Fruit fly (Drosophila melanogaster) whole organism, embryonic: ENCODE data around the gene CG9733.

Source experiments
- CG11723 ChIP-seq: fragments of 200-800 bp; sonication (Bioruptor generic); optimal IDR thresholded peaks from 2 replicates; lab custom pipeline; 2017; ENCODE audit warnings: missing biosample characterization, mild to moderate bottlenecking, missing genetic modification characterization
- CG12659 ChIP-seq: fragments of 200-800 bp; sonication (Bioruptor generic); optimal IDR thresholded peaks from 3 replicates; lab custom pipeline; 2017; ENCODE audit warnings: mild to moderate bottlenecking, missing biosample characterization, missing genetic modification reagents, missing genetic modification characterization
- CG14965 ChIP-seq: fragments of 200-800 bp; sonication (Bioruptor generic); optimal IDR thresholded peaks from 2 replicates; lab custom pipeline; 2016; ENCODE audit warnings: missing biosample characterization, missing genetic modification characterization, borderline replicate concordance
- CG16779 ChIP-seq: fragments of 200-800 bp; sonication (Bioruptor generic); IDR thresholded peaks from 2 replicates; pipeline ENCODE4 v1.3.6; 2022; ENCODE audit warnings: missing biosample characterization, missing genetic modification characterization
- CG16863 ChIP-seq: fragments of 200-800 bp; sonication (Bioruptor generic); optimal IDR thresholded peaks from 3 replicates; lab custom pipeline; 2016; ENCODE audit warnings: missing biosample characterization, missing genetic modification characterization
- CG17385 ChIP-seq: fragments of 200-800 bp; sonication (Bioruptor generic); optimal IDR thresholded peaks from 3 replicates; lab custom pipeline; 2018; ENCODE audit warnings: missing biosample characterization, mild to moderate bottlenecking, missing genetic modification characterization
- CG32772 ChIP-seq: fragments of 200-800 bp; sonication (Bioruptor generic); IDR thresholded peaks from 2 replicates; pipeline ENCODE4 v1.3.6; 2022; ENCODE audit warnings: missing biosample characterization, missing genetic modification characterization
- CG4820 ChIP-seq: fragments of 200-800 bp; sonication (Bioruptor generic); optimal IDR thresholded peaks from 3 replicates; lab custom pipeline; 2016; ENCODE audit warnings: missing biosample characterization, missing genetic modification characterization
- CG4854 ChIP-seq: fragments of 200-800 bp; sonication (Bioruptor generic); optimal IDR thresholded peaks from 2 replicates; lab custom pipeline; 2016; ENCODE audit warnings: missing biosample characterization, missing genetic modification characterization, inconsistent platforms
- CG5180 ChIP-seq: fragments of 200-800 bp; sonication (Bioruptor generic); optimal IDR thresholded peaks from 3 replicates; lab custom pipeline; 2017; ENCODE audit warnings: missing biosample characterization, missing genetic modification characterization, mild to moderate bottlenecking, moderate library complexity, missing genetic modification reagents
- CG7987 ChIP-seq: fragments of 200-800 bp; sonication (Bioruptor generic); optimal IDR thresholded peaks from 2 replicates; lab custom pipeline; 2018; ENCODE audit warnings: missing biosample characterization, mild to moderate bottlenecking, missing genetic modification characterization, moderate library complexity
- CG9876 ChIP-seq: fragments of 200-800 bp; sonication (Bioruptor generic); optimal IDR thresholded peaks from 2 replicates; lab custom pipeline; 2016; ENCODE audit warnings: missing biosample characterization, missing genetic modification characterization
- Fer2 ChIP-seq: fragments of 200-800 bp; sonication (Bioruptor generic); optimal IDR thresholded peaks from 2 replicates; lab custom pipeline; 2018; ENCODE audit warnings: missing biosample characterization, mild to moderate bottlenecking, missing genetic modification characterization, moderate library complexity
- Gug ChIP-seq: fragments of 200-800 bp; sonication (Bioruptor generic); IDR thresholded peaks from 4 replicates; pipeline ENCODE4 v1.3.6; 2022; ENCODE audit warnings: missing biosample characterization, missing genetic modification characterization
- H15 ChIP-seq: fragments of 200-800 bp; sonication (Bioruptor generic); IDR thresholded peaks from 3 replicates; pipeline ENCODE4 v1.3.6; 2022; ENCODE audit warnings: missing biosample characterization, missing genetic modification characterization
- HLH54F ChIP-seq: fragments of 200-800 bp; sonication (Bioruptor generic); optimal IDR thresholded peaks from 3 replicates; lab custom pipeline; 2016; ENCODE audit warnings: missing biosample characterization, missing genetic modification characterization
- MTF-1 ChIP-seq: fragments of 200-800 bp; sonication (Bioruptor generic); optimal IDR thresholded peaks from 2 replicates; lab custom pipeline; 2018; ENCODE audit warnings: missing biosample characterization, mild to moderate bottlenecking, missing genetic modification characterization, borderline replicate concordance
- Mad ChIP-seq: fragments of 200-800 bp; sonication (Bioruptor generic); optimal IDR thresholded peaks from 2 replicates; lab custom pipeline; 2016; ENCODE audit warnings: missing biosample characterization, missing genetic modification characterization
- Med ChIP-seq: fragments of 200-800 bp; sonication (Bioruptor generic); peaks from one replicate; lab custom pipeline; 2016; ENCODE audit warnings: missing biosample characterization, missing genetic modification characterization, mild to moderate bottlenecking, inconsistent platforms, moderate library complexity
- Oaz ChIP-seq: fragments of 200-800 bp; sonication (Bioruptor generic); IDR thresholded peaks from 2 replicates; pipeline ENCODE4 v1.3.6; 2022; ENCODE audit warnings: missing biosample characterization, missing genetic modification characterization
- Optix ChIP-seq: fragments of 200-800 bp; sonication (Bioruptor generic); IDR thresholded peaks from 3 replicates; pipeline ENCODE4 v1.3.6; 2022; ENCODE audit warnings: missing biosample characterization, missing genetic modification characterization
- Rx ChIP-seq: fragments of 200-800 bp; sonication (Bioruptor generic); IDR thresholded peaks from 2 replicates; pipeline ENCODE4 v1.3.6; 2022; ENCODE audit warnings: missing biosample characterization, missing genetic modification characterization
- Trl ChIP-seq, 3 experiments: fragments of >200 bp in 2 of 3; fragments of 200-800 bp in 1 of 3; sonication (Bioruptor generic) in 1 of 3; optimal IDR thresholded peaks; 2 replicates in 1 of 3; 3 replicates in 2 of 3; lab custom pipeline; 2016 to 2017; ENCODE audit warnings: missing biosample characterization in 1 of 3, missing genetic modification characterization in 1 of 3
- Xbp1 ChIP-seq: fragments of 200-800 bp; sonication (Bioruptor generic); optimal IDR thresholded peaks from 3 replicates; lab custom pipeline; 2016; ENCODE audit warnings: missing biosample characterization, mild to moderate bottlenecking, missing genetic modification characterization
- ase ChIP-seq: fragments of 200-800 bp; sonication (Bioruptor generic); IDR thresholded peaks from 3 replicates; pipeline ENCODE4 v1.3.6; 2022; ENCODE audit warnings: missing biosample characterization, missing genetic modification characterization
- ato ChIP-seq: fragments of 200-800 bp; sonication (Bioruptor generic); IDR thresholded peaks from 2 replicates; pipeline ENCODE4 v1.3.6; 2022; ENCODE audit warnings: missing biosample characterization, missing genetic modification characterization; ENCODE audit not compliant: partially characterized antibody
- cad ChIP-seq: fragments of >200 bp; optimal IDR thresholded peaks from 2 replicates; lab custom pipeline; 2017; ENCODE audit warnings: missing biosample characterization, missing genetic modification characterization
- cas ChIP-seq: fragments of 200-800 bp; sonication (Bioruptor generic); IDR thresholded peaks from 2 replicates; pipeline ENCODE4 v1.3.6; 2022; ENCODE audit warnings: missing biosample characterization, missing genetic modification characterization
- chn ChIP-seq: fragments of 200-800 bp; sonication (Bioruptor generic); optimal IDR thresholded peaks from 2 replicates; lab custom pipeline; 2016; ENCODE audit warnings: missing biosample characterization, missing genetic modification characterization
- crc ChIP-seq: fragments of 200-800 bp; sonication (Bioruptor generic); optimal IDR thresholded peaks from 2 replicates; lab custom pipeline; 2016; ENCODE audit warnings: missing biosample characterization, missing genetic modification characterization
- croc ChIP-seq: fragments of 200-800 bp; sonication (Bioruptor generic); conservative IDR thresholded peaks from 3 replicates; pipeline ENCODE4 v1.3.6; 2022; ENCODE audit warnings: missing biosample characterization, missing genetic modification characterization
- dan ChIP-seq: fragments of 200-800 bp; sonication (Bioruptor generic); IDR thresholded peaks from 2 replicates; pipeline ENCODE4 v1.3.6; 2022; ENCODE audit warnings: missing biosample characterization, missing genetic modification characterization
- dimm ChIP-seq: fragments of 200-800 bp; sonication (Bioruptor generic); IDR thresholded peaks from 2 replicates; pipeline ENCODE4 v1.3.6; 2022; ENCODE audit warnings: missing biosample characterization, missing genetic modification characterization
- dmrt99B ChIP-seq: fragments of 200-800 bp; sonication (Bioruptor generic); optimal IDR thresholded peaks from 2 replicates; lab custom pipeline; 2018; ENCODE audit warnings: missing biosample characterization, mild to moderate bottlenecking, missing genetic modification characterization, moderate library complexity
- esg ChIP-seq: fragments of 200-800 bp; sonication (Bioruptor generic); conservative IDR thresholded peaks from 2 replicates; pipeline ENCODE4 v1.3.6; 2022; ENCODE audit warnings: missing biosample characterization, missing genetic modification characterization
- eve ChIP-seq, 2 experiments: fragments of >200 bp; optimal IDR thresholded peaks; 2 replicates each; lab custom pipeline; 2017; ENCODE audit warnings: missing biosample characterization in 2 of 2, missing genetic modification characterization in 2 of 2
- eyg ChIP-seq: fragments of 200-800 bp; sonication (Bioruptor generic); optimal IDR thresholded peaks from 3 replicates; lab custom pipeline; 2016; ENCODE audit warnings: missing biosample characterization, missing genetic modification characterization
- fd3F ChIP-seq: fragments of 200-800 bp; sonication (Bioruptor generic); optimal IDR thresholded peaks from 2 replicates; lab custom pipeline; 2018; ENCODE audit warnings: missing biosample characterization, mild to moderate bottlenecking, missing genetic modification characterization, moderate library complexity
- fu2 ChIP-seq: fragments of 200-800 bp; sonication (Bioruptor generic); optimal IDR thresholded peaks from 2 replicates; lab custom pipeline; 2016; ENCODE audit warnings: missing biosample characterization, missing genetic modification characterization
- lola ChIP-seq, 3 experiments: fragments of >200 bp in 2 of 3; fragments of 200-800 bp in 1 of 3; sonication (Bioruptor generic) in 1 of 3; optimal IDR thresholded peaks; 2 replicates each; lab custom pipeline; 2017 to 2019; ENCODE audit warnings: missing biosample characterization in 3 of 3, missing genetic modification characterization in 3 of 3, mild to moderate bottlenecking in 1 of 3, moderate library complexity in 1 of 3
- luna ChIP-seq: fragments of 200-800 bp; sonication (Bioruptor generic); optimal IDR thresholded peaks from 2 replicates; lab custom pipeline; 2016; ENCODE audit warnings: missing biosample characterization, missing genetic modification characterization
- odd ChIP-seq: fragments of 200-800 bp; sonication (Bioruptor generic); optimal IDR thresholded peaks from 2 replicates; lab custom pipeline; 2017; ENCODE audit warnings: missing biosample characterization, mild to moderate bottlenecking, missing genetic modification characterization
- otp ChIP-seq: fragments of 200-800 bp; sonication (Bioruptor generic); IDR thresholded peaks from 3 replicates; pipeline ENCODE4, ENCODE4 v1.3.6; 2022; ENCODE audit warnings: missing biosample characterization, missing genetic modification characterization
- pho ChIP-seq: fragments of 200-800 bp; sonication (Bioruptor generic); optimal IDR thresholded peaks from 2 replicates; lab custom pipeline; 2016; ENCODE audit warnings: missing biosample characterization, missing genetic modification characterization
- pros ChIP-seq: fragments of 200-800 bp; sonication (Bioruptor generic); optimal IDR thresholded peaks from 3 replicates; lab custom pipeline; 2019; ENCODE audit warnings: missing biosample characterization, mild to moderate bottlenecking, missing genetic modification characterization, moderate library complexity
- rib ChIP-seq: fragments of 200-800 bp; sonication (Bioruptor generic); IDR thresholded peaks from 2 replicates; pipeline ENCODE4 v1.3.6; 2022; ENCODE audit warnings: missing biosample characterization, missing genetic modification characterization
- row ChIP-seq: fragments of 200-800 bp; sonication (Bioruptor generic); IDR thresholded peaks from 3 replicates; pipeline ENCODE4 v1.3.6; 2022; ENCODE audit warnings: missing biosample characterization, missing genetic modification characterization
- stc ChIP-seq: fragments of 200-800 bp; sonication (Bioruptor generic); IDR thresholded peaks from 2 replicates; pipeline ENCODE4 v1.3.6; 2022; ENCODE audit warnings: missing biosample characterization, missing genetic modification characterization
- tap ChIP-seq: fragments of 200-800 bp; optimal IDR thresholded peaks from 3 replicates; lab custom pipeline; 2019; ENCODE audit warnings: missing biosample characterization, mild to moderate bottlenecking, missing genetic modification characterization, moderate library complexity
- twi ChIP-seq: fragments of 200-800 bp; optimal IDR thresholded peaks from 2 replicates; lab custom pipeline; 2019; ENCODE audit warnings: missing biosample characterization, mild to moderate bottlenecking, missing genetic modification characterization, moderate library complexity
- wdn ChIP-seq: fragments of 200-800 bp; sonication (Bioruptor generic); IDR thresholded peaks from 2 replicates; pipeline ENCODE4 v1.3.6; 2022; ENCODE audit warnings: missing biosample characterization, missing genetic modification characterization

Gene CG9733

DNA sequence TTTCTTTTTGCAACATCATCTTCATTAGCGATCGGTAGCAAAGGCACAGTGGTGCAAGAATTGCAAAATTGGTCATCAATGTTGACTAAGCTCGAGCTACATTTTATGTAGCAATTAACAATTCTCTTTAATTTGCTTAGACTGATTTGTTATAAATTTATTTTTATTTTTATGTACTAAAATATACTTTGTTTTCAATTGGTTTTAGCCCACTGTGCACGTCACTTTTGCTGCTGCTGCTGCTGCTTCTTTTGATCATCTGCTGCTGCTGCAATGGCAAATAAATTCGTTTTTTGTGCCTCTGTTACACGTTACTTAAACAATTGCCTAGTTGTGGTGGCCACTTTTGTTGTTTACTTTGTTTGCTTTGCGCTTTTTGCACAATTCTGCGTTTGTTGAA is 49.5 kb upstream of the CG9733 start (continued):
- TF ChIP-seq HLH54F (peak; percentile 1), eve (GFP tag; optimal IDR thresholded peaks at IDR 0.05; lab: Kevin White, UChicago) (peak in 1 of 2 experiments; percentile 62), CG11723 (GFP tag; lab: Kevin White, UChicago) (peak; percentile 53), luna (GFP tag; lab: Kevin White, UChicago) (no peak), dmrt99B (tag; lab: Kevin White, UChicago) (peak; percentile 81), otp (GFP tag; lab: Robert Waterston, UW) (peak; percentile 84), cad (GFP tag; lab: Kevin White, UChicago) (no peak), fu2 (peak; percentile 25), chn (peak; percentile 72), H15 (peak; percentile 85), Med (GFP tag; lab: Kevin White, UChicago) (peak; percentile 70), lola (GFP tag; optimal IDR thresholded peaks at IDR 0.05; lab: Kevin White, UChicago) (peak in 1 of 3 experiments; percentile 57), CG4854 (GFP tag; lab: Kevin White, UChicago) (peak; percentile 22), cas (GFP tag; lab: Robert Waterston, UW) (peak; percentile 49; the same call in 1 of the 2 replicates), Trl (optimal IDR thresholded peaks at IDR 0.05; lab: Kevin White, UChicago) (no peak), Trl (GFP tag; optimal IDR thresholded peaks at IDR 0.05; lab: Kevin White, UChicago) (peak; percentile 40), CG7987 (GFP tag; lab: Kevin White, UChicago) (no peak), Oaz (GFP tag; lab: Robert Waterston, UW) (peak; percentile 72), CG14965 (GFP tag; lab: Kevin White, UChicago) (no peak), fd3F (GFP tag; lab: Kevin White, UChicago) (peak; percentile 57), eyg (no peak), dimm (GFP tag; lab: Robert Waterston, UW) (peak; percentile 78), Gug (GFP tag; lab: Robert Waterston, UW) (peak; percentile 61; the same call in 3 of the 4 replicates), stc (GFP tag; lab: Robert Waterston, UW) (peak; percentile 89), twi (tag; lab: Kevin White, UChicago) (peak; percentile 48), MTF-1 (GFP tag; lab: Kevin White, UChicago) (peak; percentile 57), odd (peak; percentile 72), ase (peak; percentile 89), CG32772 (GFP tag; lab: Robert Waterston, UW) (peak; percentile 85), row (GFP tag; lab: Robert Waterston, UW) (peak; percentile 85), CG4820 (GFP tag; lab: Kevin White, UChicago) (peak; percentile 81), CG17385 (GFP tag; lab: Kevin White, UChicago) (peak; percentile 60), CG12659 (GFP tag; lab: Kevin White, UChicago) (peak; percentile 66), tap (tag; lab: Kevin White, UChicago) (peak; percentile 77), pho (no peak), CG5180 (GFP tag; lab: Kevin White, UChicago) (peak; percentile 4), wdn (GFP tag; lab: Robert Waterston, UW) (peak; percentile 64), Mad (GFP tag; lab: Kevin White, UChicago) (peak; percentile 63), dan (GFP tag; lab: Robert Waterston, UW) (peak; percentile 51; the same call in 1 of the 2 replicates), crc (no peak), CG16779 (peak; percentile 48; the same call in 1 of the 2 replicates), esg (GFP tag; lab: Robert Waterston, UW) (peak; percentile 83), pros (GFP tag; lab: Kevin White, UChicago) (no peak), CG9876 (no peak), croc (peak; percentile 70), CG16863 (GFP tag; lab: Kevin White, UChicago) (peak; percentile 19), Rx (GFP tag; lab: Robert Waterston, UW) (peak; percentile 75), Optix (GFP tag; lab: Robert Waterston, UW) (peak; percentile 65; the same call in 2 of the 3 replicates), Xbp1 (GFP tag; lab: Kevin White, UChicago) (peak; percentile 85), Fer2 (tag; lab: Kevin White, UChicago) (peak; percentile 1), rib (GFP tag; lab: Robert Waterston, UW) (peak; percentile 61; the same call in 1 of the 2 replicates), ato (GFP tag; lab: Robert Waterston, UW) (no peak)
